Fruit fly (Drosophila melanogaster) whole organism: ENCODE data around the gene Ets97D.

Source experiments
- CG8478 ChIP-seq: fragments of >200 bp; optimal IDR thresholded peaks from 2 replicates; lab custom pipeline; 2018; ENCODE audit warnings: inconsistent platforms
- Dll ChIP-seq: fragments of >200 bp; optimal IDR thresholded peaks from 2 replicates; lab custom pipeline; 2017
- EcR ChIP-seq, 2 experiments: fragments of >200 bp; optimal IDR thresholded peaks; 2 replicates each; lab custom pipeline; 2017; ENCODE audit warnings: missing biosample characterization in 2 of 2, missing genetic modification characterization in 2 of 2, missing genetic modification reagents in 2 of 2
- pan ChIP-seq: fragments of >200 bp; optimal IDR thresholded peaks from 2 replicates; lab custom pipeline; 2017
- usp ChIP-seq: fragments of >200 bp; optimal IDR thresholded peaks from 2 replicates; lab custom pipeline; 2017; ENCODE audit warnings: missing biosample characterization, missing genetic modification characterization, mixed read lengths

DNA sequence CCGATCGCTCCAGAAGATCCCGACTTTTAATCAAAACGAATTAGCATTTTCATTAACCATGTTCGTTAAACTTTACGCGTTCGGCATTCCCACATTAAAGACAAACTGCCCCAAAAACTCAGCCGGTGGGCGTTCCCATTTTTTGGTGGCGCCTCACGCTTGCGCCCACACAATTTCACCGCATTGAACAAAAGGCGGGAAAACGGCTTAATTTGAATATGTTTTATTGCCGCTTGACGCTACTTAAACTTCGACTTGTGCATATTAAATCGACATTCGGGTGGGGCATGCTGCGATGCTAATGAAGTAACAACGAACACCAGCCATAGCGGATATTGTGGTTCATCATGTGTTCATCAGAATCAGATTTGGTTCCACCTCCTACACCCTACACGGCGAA lies 23.8 kb upstream of the Ets97D start:
- TF ChIP-seq EcR (GFP tag; optimal IDR thresholded peaks at IDR 0.05; lab: Kevin White, UChicago) (no peak), usp (GFP tag; lab: Kevin White, UChicago) (no peak), pan (lab: Kevin White, UChicago) (no peak), Dll (lab: Kevin White, UChicago) (no peak), CG8478 (lab: Kevin White, UChicago) (no peak)
